Fruit fly (Drosophila melanogaster) Kc167 (cell line): ENCODE results near the gene Fbp1.

Experiments
- Myc ChIP-seq: fragments of >200 bp; optimal IDR thresholded peaks from 2 replicates; lab custom pipeline; 2017; ENCODE audit warnings: missing external identifiers
- Sin3A ChIP-seq: fragments of >200 bp; optimal IDR thresholded peaks from 2 replicates; lab custom pipeline; 2018; ENCODE audit warnings: missing external identifiers
- h ChIP-seq: fragments of >200 bp; optimal IDR thresholded peaks from 3 replicates; lab custom pipeline; 2018; ENCODE audit warnings: missing external identifiers
- insv ChIP-seq: fragments of >200 bp; optimal IDR thresholded peaks from 3 replicates; lab custom pipeline; 2018; ENCODE audit warnings: missing external identifiers
- psq ChIP-seq: fragments of >200 bp; optimal IDR thresholded peaks from 2 replicates; lab custom pipeline; 2017; ENCODE audit warnings: missing external identifiers
- ttk ChIP-seq: sonication (Bioruptor generic); optimal IDR thresholded peaks from 2 replicates; lab custom pipeline; 2017; ENCODE audit warnings: missing external identifiers

Fbp1 gene

dm6 chr3L:14097941-14098545 is at the start of gene Fbp1:
Gene Fbp1 (minus strand): TSS chr3L:14098053.
- no peak for TF ChIP-seq Sin3A (lab: Kevin White, UChicago)

dm6 chr3L:14146386-14146785 is 48.5 kb upstream of the Fbp1 start:
- TF ChIP-seq ttk (lab: Kevin White, UChicago): no peak
- no peak for TF ChIP-seq Myc
- TF ChIP-seq Sin3A (lab: Kevin White, UChicago): no peak
- no peak for TF ChIP-seq insv (lab: Kevin White, UChicago)
- no peak for TF ChIP-seq psq (lab: Kevin White, UChicago)
- TF ChIP-seq h (lab: Kevin White, UChicago): no peak

dm6 chr3L:14145666-14146314 is 47.9 kb upstream of the Fbp1 start:
- TF ChIP-seq h (lab: Kevin White, UChicago): no peak
- no peak for TF ChIP-seq ttk (lab: Kevin White, UChicago)
- no peak for TF ChIP-seq Myc
- no peak for TF ChIP-seq Sin3A (lab: Kevin White, UChicago)
- TF ChIP-seq insv (lab: Kevin White, UChicago): no peak
- TF ChIP-seq psq (lab: Kevin White, UChicago): no peak

- TF ChIP-seq Myc (no peak), h (lab: Kevin White, UChicago) (no peak), ttk (lab: Kevin White, UChicago) (no peak), insv (lab: Kevin White, UChicago) (no peak), psq (lab: Kevin White, UChicago) (no peak), Sin3A (lab: Kevin White, UChicago) (no peak)
These were observed 37.6 kb upstream of the Fbp1 start for dm6 chr3L:14135496-14135895.

DNA sequence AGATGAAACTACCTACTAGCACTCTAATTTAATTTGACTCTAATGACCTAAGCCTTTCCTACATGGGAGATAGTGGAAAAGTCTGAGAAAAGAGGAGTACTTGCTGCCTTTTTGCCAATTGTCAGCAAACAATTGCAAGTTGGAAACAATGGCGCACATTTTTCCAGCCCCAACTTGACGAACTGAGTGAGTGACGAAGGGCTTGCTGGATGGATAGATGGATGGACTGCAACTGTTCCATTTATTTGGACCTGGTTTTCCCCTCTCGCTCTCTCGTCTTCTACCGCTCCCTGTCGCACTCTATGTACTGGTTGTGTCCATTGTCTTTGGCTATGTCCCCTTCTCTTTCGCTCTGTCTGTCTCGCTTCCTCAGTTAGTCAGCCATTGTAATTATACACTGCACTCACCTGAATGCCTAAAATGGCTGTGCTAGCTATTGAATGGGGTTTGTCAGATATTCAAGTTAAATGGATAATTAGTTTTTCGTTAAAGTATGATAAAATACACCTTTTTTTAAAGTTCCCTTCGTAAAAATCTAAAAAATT is 35.1 kb upstream of the Fbp1 start:
- no peak for TF ChIP-seq insv (lab: Kevin White, UChicago)
- TF ChIP-seq ttk (lab: Kevin White, UChicago): no peak
- TF ChIP-seq h (lab: Kevin White, UChicago): no peak
- TF ChIP-seq Myc: no peak
- TF ChIP-seq psq (lab: Kevin White, UChicago): no peak
- no peak for TF ChIP-seq Sin3A (lab: Kevin White, UChicago)

- TF ChIP-seq Sin3A (lab: Kevin White, UChicago) (no peak), Myc (no peak), insv (lab: Kevin White, UChicago) (no peak), h (lab: Kevin White, UChicago) (no peak), psq (lab: Kevin White, UChicago) (no peak), ttk (lab: Kevin White, UChicago) (no peak)
These were observed 33.6 kb upstream of the Fbp1 start, which contains the start of gene Sox21b for dm6 chr3L:14131274-14131989. Gene Sox21b (minus strand): TSS chr3L:14131324.

dm6 chr3L:14125616-14126015 is 27.8 kb upstream of the Fbp1 start:
- TF ChIP-seq h (lab: Kevin White, UChicago): no peak
- no peak for TF ChIP-seq Sin3A (lab: Kevin White, UChicago)
- TF ChIP-seq Myc: no peak
- no peak for TF ChIP-seq insv (lab: Kevin White, UChicago)
- TF ChIP-seq psq (lab: Kevin White, UChicago): no peak
- no peak for TF ChIP-seq ttk (lab: Kevin White, UChicago)

dm6 chr3L:14122048-14122447 is 24.2 kb upstream of the Fbp1 start:
- TF ChIP-seq insv (lab: Kevin White, UChicago): no peak
- TF ChIP-seq Myc: no peak
- no peak for TF ChIP-seq ttk (lab: Kevin White, UChicago)
- TF ChIP-seq Sin3A (lab: Kevin White, UChicago): no peak
- no peak for TF ChIP-seq h (lab: Kevin White, UChicago)
- TF ChIP-seq psq (lab: Kevin White, UChicago): no peak

- TF ChIP-seq h (lab: Kevin White, UChicago): no peak
- TF ChIP-seq ttk (lab: Kevin White, UChicago): no peak
- TF ChIP-seq insv (lab: Kevin White, UChicago): no peak
- no peak for TF ChIP-seq psq (lab: Kevin White, UChicago)
- no peak for TF ChIP-seq Sin3A (lab: Kevin White, UChicago)
- TF ChIP-seq Myc: no peak
These were observed 20.9 kb upstream of the Fbp1 start for dm6 chr3L:14118767-14119166.

DNA sequence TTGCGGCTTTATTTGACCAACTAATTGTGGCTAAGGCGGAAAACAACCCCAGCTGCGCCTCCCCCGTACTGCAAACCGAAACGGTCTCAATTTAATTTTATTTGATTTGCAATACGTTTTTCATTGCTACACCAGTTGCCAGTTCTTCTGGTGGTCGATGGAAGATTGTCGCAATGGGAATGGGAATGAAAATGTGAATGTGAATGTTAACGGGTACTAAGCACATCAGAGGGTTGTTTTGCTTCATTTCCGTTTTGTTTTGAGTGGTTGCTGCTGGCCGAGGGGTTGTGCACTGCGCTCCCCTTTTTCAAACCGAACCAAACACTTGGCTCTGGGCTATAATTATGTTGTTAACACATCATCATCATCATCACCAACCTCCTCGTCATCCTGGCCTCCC is 16.2 kb upstream of the Fbp1 start:
- TF ChIP-seq psq (lab: Kevin White, UChicago): no peak
- no peak for TF ChIP-seq Myc
- no peak for TF ChIP-seq insv (lab: Kevin White, UChicago)
- no peak for TF ChIP-seq h (lab: Kevin White, UChicago)
- TF ChIP-seq Sin3A (lab: Kevin White, UChicago): no peak
- TF ChIP-seq ttk (lab: Kevin White, UChicago): no peak

DNA sequence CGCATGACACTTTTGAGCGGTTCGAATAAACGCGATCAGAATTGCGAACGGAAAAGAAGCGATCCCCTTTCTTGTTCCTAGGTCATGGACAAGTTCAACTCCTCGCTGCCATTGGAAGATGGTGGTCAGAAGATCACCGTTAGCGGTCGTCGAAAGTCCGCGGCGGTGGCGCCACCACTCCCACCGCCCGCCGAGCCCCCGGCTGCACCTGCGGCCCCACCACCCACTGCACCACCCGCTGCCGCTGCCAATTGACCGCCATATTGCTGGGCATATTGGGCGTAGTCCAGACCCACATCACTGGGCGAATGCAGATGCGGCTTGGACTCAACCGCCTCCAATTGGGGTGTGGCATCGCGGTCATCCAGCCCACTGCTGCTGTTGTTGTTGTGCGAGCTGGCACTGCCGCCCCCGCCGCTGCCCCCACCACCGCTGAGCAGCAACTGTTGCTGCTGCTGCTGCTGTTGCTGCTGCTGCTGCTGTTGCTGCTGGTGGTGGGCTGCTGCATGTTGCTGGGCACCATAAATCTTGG is 15.1 kb upstream of the Fbp1 start:
- no peak for TF ChIP-seq ttk (lab: Kevin White, UChicago)
- TF ChIP-seq h (lab: Kevin White, UChicago): no peak
- no peak for TF ChIP-seq psq (lab: Kevin White, UChicago)
- TF ChIP-seq insv (lab: Kevin White, UChicago): no peak
- no peak for TF ChIP-seq Sin3A (lab: Kevin White, UChicago)
- no peak for TF ChIP-seq Myc
